Comparison of ENCODE assay signal across 4 fruit fly cellular contexts in the genomic region with DNA sequence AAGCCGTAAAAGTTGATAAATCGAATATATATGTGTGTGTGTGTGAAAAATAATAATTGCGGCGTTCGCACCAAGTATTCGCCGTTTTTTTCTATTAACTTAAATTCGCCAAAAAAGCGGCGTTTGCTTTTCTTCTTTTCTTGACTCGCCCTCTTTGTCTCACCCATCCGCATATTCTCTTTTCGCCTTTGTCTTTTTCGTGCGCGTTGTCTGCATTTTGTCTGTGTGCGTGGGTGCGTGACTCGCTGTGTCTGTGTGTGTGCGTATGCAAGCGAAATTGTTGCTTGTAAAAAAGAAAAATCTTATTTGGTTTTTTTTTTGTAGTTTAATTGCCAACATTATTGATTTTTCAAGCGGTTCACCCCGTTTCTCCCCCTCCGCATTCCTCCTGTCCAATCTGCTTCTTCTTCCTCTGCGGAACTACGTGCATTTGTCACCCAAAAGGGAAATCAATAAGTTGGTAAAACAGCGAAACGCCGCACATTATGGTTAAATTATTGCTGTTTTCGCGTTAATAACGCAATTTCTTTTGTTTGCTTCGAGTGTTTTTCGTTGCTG.
A peak's percentile ranks its signal among the peaks of the same experiment; 100 is the strongest.
TF ChIP-seq lines count a peak whose summit lies in the region.

No protein-coding gene starts in this region.

- TF ChIP-seq CTCF in whole organism, embryonic (GFP tag; optimal IDR thresholded peaks at IDR 0.05; lab: Kevin White, UChicago) = no peak

TF ChIP-seq in whole organism, adult, 20 proteins besides CTCF, POLR2A, EP300 and RAD21:
- TF ChIP-seq tj (GFP tag; optimal IDR thresholded peaks at IDR 0.05; lab: Kevin White, UChicago) (peak; percentile 80), CG11617 (GFP tag; optimal IDR thresholded peaks at IDR 0.05; lab: Kevin White, UChicago) (no peak), Mnt (GFP tag; optimal IDR thresholded peaks at IDR 0.05; lab: Kevin White, UChicago) (no peak), kay (GFP tag; lab: Kevin White, UChicago; ENCODE audit: borderline replicate concordance) (no peak), bab1 (GFP tag; optimal IDR thresholded peaks at IDR 0.05; lab: Kevin White, UChicago) (peak; percentile 4)

TF ChIP-seq in whole organism, embryonic, 481 proteins besides CTCF, POLR2A, EP300 and RAD21 (continues in another document):
- TF ChIP-seq dimm (GFP tag; IDR thresholded peaks at IDR 0.05; lab: Robert Waterston, UW) = no peak
- no peak for TF ChIP-seq CG15073 (GFP tag; optimal IDR thresholded peaks at IDR 0.05; lab: Kevin White, UChicago)
- TF ChIP-seq dmrt11E (tag; optimal IDR thresholded peaks at IDR 0.05; lab: Kevin White, UChicago) = no peak
- TF ChIP-seq CG7786 (GFP tag; optimal IDR thresholded peaks at IDR 0.05; lab: Kevin White, UChicago) = no peak
- no peak for TF ChIP-seq ind (GFP tag; optimal IDR thresholded peaks at IDR 0.05; lab: Kevin White, UChicago)
- TF ChIP-seq br (optimal IDR thresholded peaks at IDR 0.05; lab: Kevin White, UChicago) = no peak
- TF ChIP-seq Ssrp (tag; optimal IDR thresholded peaks at IDR 0.05; lab: Kevin White, UChicago) = no peak
- TF ChIP-seq nerfin-2 (GFP tag; IDR thresholded peaks at IDR 0.05; lab: Robert Waterston, UW; ENCODE audit: partially characterized antibody) = no peak
- TF ChIP-seq D19A (tag; optimal IDR thresholded peaks at IDR 0.05; lab: Kevin White, UChicago) = no peak
- TF ChIP-seq chif (GFP tag; optimal IDR thresholded peaks at IDR 0.05; lab: Kevin White, UChicago) = no peak
- TF ChIP-seq Neu2 (GFP tag; optimal IDR thresholded peaks at IDR 0.05; lab: Kevin White, UChicago; ENCODE audit: borderline replicate concordance) = no peak
- TF ChIP-seq CG7357 (GFP tag; IDR thresholded peaks at IDR 0.05; lab: Robert Waterston, UW) = no peak
- no peak for TF ChIP-seq Deaf1 (tag; optimal IDR thresholded peaks at IDR 0.05; lab: Kevin White, UChicago)
- no peak for TF ChIP-seq tup (GFP tag; optimal IDR thresholded peaks at IDR 0.05; lab: Kevin White, UChicago)
- no peak for TF ChIP-seq CG31388 (GFP tag; optimal IDR thresholded peaks at IDR 0.05; lab: Kevin White, UChicago)
- no peak for TF ChIP-seq slou (GFP tag; optimal IDR thresholded peaks at IDR 0.05; lab: Kevin White, UChicago)
- no peak for TF ChIP-seq GATAe (GFP tag; conservative IDR thresholded peaks at IDR 0.05; lab: Robert Waterston, UW)
- TF ChIP-seq psq (GFP tag; optimal IDR thresholded peaks at IDR 0.05; lab: Kevin White, UChicago) = peak; percentile 48
- peak; percentile 52 for TF ChIP-seq crol (GFP tag; IDR thresholded peaks at IDR 0.05; lab: Robert Waterston, UW)
- TF ChIP-seq pb (GFP tag; optimal IDR thresholded peaks at IDR 0.05; lab: Kevin White, UChicago) = no peak
- TF ChIP-seq CG17385 (GFP tag; optimal IDR thresholded peaks at IDR 0.05; lab: Kevin White, UChicago) = peak; percentile 56
- TF ChIP-seq nerfin-1 (tag; optimal IDR thresholded peaks at IDR 0.05; lab: Kevin White, UChicago) = no peak
- no peak for TF ChIP-seq pfk (GFP tag; optimal IDR thresholded peaks at IDR 0.05; lab: Kevin White, UChicago)
- no peak for TF ChIP-seq NK7.1 (GFP tag; optimal IDR thresholded peaks at IDR 0.05; lab: Kevin White, UChicago)
- no peak for TF ChIP-seq Blimp-1 (GFP tag; optimal IDR thresholded peaks at IDR 0.05; lab: Kevin White, UChicago)
- no peak for TF ChIP-seq CG13775 (GFP tag; optimal IDR thresholded peaks at IDR 0.05; lab: Kevin White, UChicago)
- TF ChIP-seq crp (GFP tag; optimal IDR thresholded peaks at IDR 0.05; lab: Kevin White, UChicago) = no peak
- TF ChIP-seq twi (tag; optimal IDR thresholded peaks at IDR 0.05; lab: Kevin White, UChicago) = no peak

TF ChIP-seq in whole organism, prepupa, 60 proteins besides CTCF, POLR2A, EP300 and RAD21 (continues in another document):
- TF ChIP-seq cyc (GFP tag; optimal IDR thresholded peaks at IDR 0.05; lab: Kevin White, UChicago) (no peak), CG9139 (GFP tag; optimal IDR thresholded peaks at IDR 0.05; lab: Kevin White, UChicago) (no peak), eg (GFP tag; IDR thresholded peaks at IDR 0.05; lab: Robert Waterston, UW) (0 out of 3 replicates have a peak, but pooled peaks have one; percentile 22), Sox14 (GFP tag; optimal IDR thresholded peaks at IDR 0.05; lab: Kevin White, UChicago) (peak; percentile 63), Ets21C (GFP tag; optimal IDR thresholded peaks at IDR 0.05; lab: Kevin White, UChicago) (no peak), CG6854 (GFP tag; optimal IDR thresholded peaks at IDR 0.05; lab: Kevin White, UChicago) (no peak), CG8319 (GFP tag; optimal IDR thresholded peaks at IDR 0.05; lab: Kevin White, UChicago) (no peak), CG10669 (GFP tag; optimal IDR thresholded peaks at IDR 0.05; lab: Kevin White, UChicago) (no peak), Smox (GFP tag; optimal IDR thresholded peaks at IDR 0.05; lab: Kevin White, UChicago) (no peak), CG11902 (GFP tag; optimal IDR thresholded peaks at IDR 0.05; lab: Kevin White, UChicago) (no peak), salr (GFP tag; optimal IDR thresholded peaks at IDR 0.05; lab: Kevin White, UChicago) (no peak), esn (GFP tag; optimal IDR thresholded peaks at IDR 0.05; lab: Kevin White, UChicago) (no peak), Gug (GFP tag; IDR thresholded peaks at IDR 0.05; lab: Robert Waterston, UW) (no peak), CG7368 (GFP tag; optimal IDR thresholded peaks at IDR 0.05; lab: Kevin White, UChicago) (no peak), Hr4 (GFP tag; optimal IDR thresholded peaks at IDR 0.05; lab: Kevin White, UChicago) (no peak), CG6163 (GFP tag; IDR thresholded peaks at IDR 0.05; lab: Robert Waterston, UW) (peak; percentile 67; the same call in 2 of the 3 replicates), Eip78C (GFP tag; lab: Kevin White, UChicago) (peak; percentile 19), fkh (GFP tag; optimal IDR thresholded peaks at IDR 0.05; lab: Kevin White, UChicago) (no peak), CG11762 (GFP tag; optimal IDR thresholded peaks at IDR 0.05; lab: Kevin White, UChicago; ENCODE audit: insufficient read depth) (no peak), CG31627 (GFP tag; optimal IDR thresholded peaks at IDR 0.05; lab: Kevin White, UChicago) (no peak), CG8632 (GFP tag; optimal IDR thresholded peaks at IDR 0.05; lab: Kevin White, UChicago) (no peak), ss (GFP tag; optimal IDR thresholded peaks at IDR 0.05; lab: Kevin White, UChicago) (peak in 1 of 2 experiments; percentile 16), OdsH (GFP tag; optimal IDR thresholded peaks at IDR 0.05; lab: Kevin White, UChicago) (no peak), CG6276 (GFP tag; optimal IDR thresholded peaks at IDR 0.05; lab: Kevin White, UChicago) (no peak), vri (GFP tag; optimal IDR thresholded peaks at IDR 0.05; lab: Kevin White, UChicago) (no peak), fd59A (GFP tag; optimal IDR thresholded peaks at IDR 0.05; lab: Kevin White, UChicago) (no peak), CG10631 (GFP tag; optimal IDR thresholded peaks at IDR 0.05; lab: Kevin White, UChicago) (no peak), pdm3 (GFP tag; optimal IDR thresholded peaks at IDR 0.05; lab: Kevin White, UChicago) (no peak), Eip75B (GFP tag; optimal IDR thresholded peaks at IDR 0.05; lab: Kevin White, UChicago) (no peak)

TF ChIP-seq in whole organism, wandering third instar larva, 38 proteins besides CTCF, POLR2A, EP300 and RAD21:
- TF ChIP-seq brk (GFP tag; optimal IDR thresholded peaks at IDR 0.05; lab: Kevin White, UChicago) (no peak), foxo (GFP tag; optimal IDR thresholded peaks at IDR 0.05; lab: Kevin White, UChicago) (no peak), Hnf4 (GFP tag; optimal IDR thresholded peaks at IDR 0.05; lab: Kevin White, UChicago) (no peak), psq (GFP tag; optimal IDR thresholded peaks at IDR 0.05; lab: Kevin White, UChicago) (peak; percentile 89), pan (optimal IDR thresholded peaks at IDR 0.05; lab: Kevin White, UChicago) (no peak), dsf (GFP tag; optimal IDR thresholded peaks at IDR 0.05; lab: Kevin White, UChicago; ENCODE audit: borderline replicate concordance) (no peak), OdsH (GFP tag; optimal IDR thresholded peaks at IDR 0.05; lab: Kevin White, UChicago) (no peak), Hr83 (GFP tag; optimal IDR thresholded peaks at IDR 0.05; lab: Kevin White, UChicago; ENCODE audit: poor library complexity, severe bottlenecking) (no peak), Dfd (GFP tag; optimal IDR thresholded peaks at IDR 0.05; lab: Kevin White, UChicago) (peak; percentile 64), br (GFP tag; optimal IDR thresholded peaks at IDR 0.05; lab: Kevin White, UChicago) (no peak), dmrt93B (GFP tag; optimal IDR thresholded peaks at IDR 0.05; lab: Kevin White, UChicago) (no peak), Hr78 (GFP tag; optimal IDR thresholded peaks at IDR 0.05; lab: Kevin White, UChicago) (no peak)
TF ChIP-seq in whole organism, wandering third instar larva: peak in this region for 2.
